Worm (Caenorhabditis elegans) whole organism, midembryonic: ENCODE results near the gene F47B10.3.

Source experiments
- T22C8.4 ChIP-seq: fragments of 200-800 bp; sonication (Bioruptor generic); IDR thresholded peaks from 2 replicates; pipeline ENCODE4 v1.3.6; 2022; ENCODE audit warnings: missing genetic modification characterization, missing compliant biosample characterization
- cog-1 ChIP-seq: sonication (generic microtip); optimal IDR thresholded peaks from 2 replicates; lab custom pipeline; 2016; ENCODE audit warnings: missing genetic modification characterization, missing compliant biosample characterization
- flt-1 ChIP-seq: fragments of 200-800 bp; sonication (Bioruptor generic); IDR thresholded peaks from 2 replicates; pipeline ENCODE4 v1.3.6; 2022; ENCODE audit warnings: missing genetic modification characterization, missing compliant biosample characterization
- klf-2 ChIP-seq: fragments of 200-800 bp; sonication (Bioruptor generic); conservative IDR thresholded peaks from 2 replicates; pipeline ENCODE4 v1.3.6; 2022; ENCODE audit warnings: missing genetic modification reagents, missing genetic modification characterization, missing compliant biosample characterization
- med-1 ChIP-seq: sonication (generic microtip); optimal IDR thresholded peaks from 2 replicates; lab custom pipeline; 2017; ENCODE audit warnings: missing genetic modification characterization, mild to moderate bottlenecking, missing compliant biosample characterization, antibody characterized with exemption, missing genetic modification reagents; ENCODE audit not compliant: insufficient read depth
- ref-1 ChIP-seq: fragments of 200-800 bp; sonication (Bioruptor generic); conservative IDR thresholded peaks from 2 replicates; pipeline ENCODE4 v1.3.6; 2022; ENCODE audit warnings: missing genetic modification reagents, missing genetic modification characterization, missing compliant biosample characterization
- tab-1 ChIP-seq: fragments of 200-800 bp; sonication (Bioruptor generic); IDR thresholded peaks from 2 replicates; pipeline ENCODE4 v1.3.6; 2022; ENCODE audit warnings: missing genetic modification characterization, missing compliant biosample characterization
- ztf-23 ChIP-seq: fragments of 200-800 bp; sonication (Bioruptor generic); IDR thresholded peaks from 2 replicates; pipeline ENCODE4 v1.3.6; 2022; ENCODE audit warnings: missing genetic modification reagents, missing genetic modification characterization, missing compliant biosample characterization
- ztf-29 ChIP-seq: fragments of 200-800 bp; sonication (Bioruptor generic); IDR thresholded peaks from 2 replicates; pipeline ENCODE4 v1.3.6; 2022; ENCODE audit warnings: missing genetic modification reagents, missing genetic modification characterization, missing compliant biosample characterization

Gene F47B10.3

ce11 chrX:10890456-10890855 lies 1.5 kb upstream of the F47B10.3 start, which contains the start of gene F47B10.5:
Gene F47B10.5 (minus strand): TSS chrX:10890556.
- TF ChIP-seq med-1 (GFP tag; lab: Kevin White, UChicago) = no peak
- no peak for TF ChIP-seq ref-1 (GFP tag; lab: Robert Waterston, UW)
- TF ChIP-seq flt-1 (GFP tag; lab: Robert Waterston, UW) = no peak
- TF ChIP-seq T22C8.4 (GFP tag; lab: Robert Waterston, UW) = no peak
- TF ChIP-seq klf-2 = no peak

- TF ChIP-seq cog-1 (tag; lab: Kevin White, UChicago) = no peak
- TF ChIP-seq ztf-29 (GFP tag; lab: Robert Waterston, UW) = no peak
- TF ChIP-seq T22C8.4 (GFP tag; lab: Robert Waterston, UW) = no peak
- TF ChIP-seq klf-2 = no peak
- TF ChIP-seq med-1 (GFP tag; lab: Kevin White, UChicago) = no peak
These were observed 1.0 kb upstream of the F47B10.3 start, which contains the start of gene F47B10.4 for ce11 chrX:10890965-10891364. Gene F47B10.4 (plus strand): TSS chrX:10891265.

ce11 chrX:10896498-10896897 lies 4.5 kb downstream of the F47B10.3 start, which contains the start of gene haly-1:
Gene haly-1 (minus strand): TSS chrX:10896598.
- TF ChIP-seq klf-2 = no peak
- TF ChIP-seq ztf-29 (GFP tag; lab: Robert Waterston, UW) = no peak
- TF ChIP-seq cog-1 (tag; lab: Kevin White, UChicago) = no peak
- TF ChIP-seq flt-1 (GFP tag; lab: Robert Waterston, UW) = no peak
- no peak for TF ChIP-seq T22C8.4 (GFP tag; lab: Robert Waterston, UW)
- no peak for TF ChIP-seq tab-1 (GFP tag; lab: Robert Waterston, UW)
- no peak for TF ChIP-seq ztf-23

- no peak for TF ChIP-seq ztf-23
- TF ChIP-seq flt-1 (GFP tag; lab: Robert Waterston, UW) = peak; percentile 59; the same call in 1 of the 2 replicates
These were observed 8.2 kb downstream of the F47B10.3 start, which contains the start of gene suca-1 for ce11 chrX:10900079-10900724. Gene suca-1 (minus strand): TSS chrX:10900114.

ce11 chrX:10900952-10901351 lies 9.0 kb downstream of the F47B10.3 start:
- TF ChIP-seq klf-2 (no peak), med-1 (GFP tag; lab: Kevin White, UChicago) (no peak), tab-1 (GFP tag; lab: Robert Waterston, UW) (no peak), ztf-23 (no peak), cog-1 (tag; lab: Kevin White, UChicago) (no peak), T22C8.4 (GFP tag; lab: Robert Waterston, UW) (no peak), flt-1 (GFP tag; lab: Robert Waterston, UW) (no peak), ref-1 (GFP tag; lab: Robert Waterston, UW) (no peak), ztf-29 (GFP tag; lab: Robert Waterston, UW) (no peak)

- no peak for TF ChIP-seq cog-1 (tag; lab: Kevin White, UChicago)
- no peak for TF ChIP-seq klf-2
- TF ChIP-seq ztf-23 = no peak
- no peak for TF ChIP-seq med-1 (GFP tag; lab: Kevin White, UChicago)
- no peak for TF ChIP-seq tab-1 (GFP tag; lab: Robert Waterston, UW)
- TF ChIP-seq ztf-29 (GFP tag; lab: Robert Waterston, UW) = no peak
- no peak for TF ChIP-seq ref-1 (GFP tag; lab: Robert Waterston, UW)
- TF ChIP-seq T22C8.4 (GFP tag; lab: Robert Waterston, UW) = no peak
- TF ChIP-seq flt-1 (GFP tag; lab: Robert Waterston, UW) = no peak
These were observed 9.8 kb downstream of the F47B10.3 start for ce11 chrX:10901766-10902165.

ce11 chrX:10902723-10903322 lies 10.8 kb downstream of the F47B10.3 start, which contains the start of gene acbp-3:
Gene acbp-3 (plus strand): TSS chrX:10903272.
- TF ChIP-seq klf-2 = no peak
- no peak for TF ChIP-seq med-1 (GFP tag; lab: Kevin White, UChicago)
- TF ChIP-seq cog-1 (tag; lab: Kevin White, UChicago) = no peak
- no peak for TF ChIP-seq tab-1 (GFP tag; lab: Robert Waterston, UW)
- TF ChIP-seq ref-1 (GFP tag; lab: Robert Waterston, UW) = no peak
- TF ChIP-seq flt-1 (GFP tag; lab: Robert Waterston, UW) = no peak
- no peak for TF ChIP-seq T22C8.4 (GFP tag; lab: Robert Waterston, UW)
- no peak for TF ChIP-seq ztf-23
- no peak for TF ChIP-seq ztf-29 (GFP tag; lab: Robert Waterston, UW)

ce11 chrX:10903416-10903815 lies 11.4 kb downstream of the F47B10.3 start:
- TF ChIP-seq klf-2 = no peak
- TF ChIP-seq ref-1 (GFP tag; lab: Robert Waterston, UW) = no peak
- no peak for TF ChIP-seq med-1 (GFP tag; lab: Kevin White, UChicago)
- TF ChIP-seq tab-1 (GFP tag; lab: Robert Waterston, UW) = no peak
- no peak for TF ChIP-seq ztf-29 (GFP tag; lab: Robert Waterston, UW)
- TF ChIP-seq flt-1 (GFP tag; lab: Robert Waterston, UW) = no peak
- TF ChIP-seq cog-1 (tag; lab: Kevin White, UChicago) = no peak
- no peak for TF ChIP-seq T22C8.4 (GFP tag; lab: Robert Waterston, UW)
- TF ChIP-seq ztf-23 = no peak

- TF ChIP-seq tab-1 (GFP tag; lab: Robert Waterston, UW) (no peak), ref-1 (GFP tag; lab: Robert Waterston, UW) (no peak)
These were observed 15.4 kb downstream of the F47B10.3 start for ce11 chrX:10907418-10907817.

- no peak for TF ChIP-seq ztf-29 (GFP tag; lab: Robert Waterston, UW)
These were observed 17.7 kb downstream of the F47B10.3 start for ce11 chrX:10909661-10910060.
